Worm (Caenorhabditis elegans): ENCODE data around the gene pfn-2.

Gene pfn-2

DNA sequence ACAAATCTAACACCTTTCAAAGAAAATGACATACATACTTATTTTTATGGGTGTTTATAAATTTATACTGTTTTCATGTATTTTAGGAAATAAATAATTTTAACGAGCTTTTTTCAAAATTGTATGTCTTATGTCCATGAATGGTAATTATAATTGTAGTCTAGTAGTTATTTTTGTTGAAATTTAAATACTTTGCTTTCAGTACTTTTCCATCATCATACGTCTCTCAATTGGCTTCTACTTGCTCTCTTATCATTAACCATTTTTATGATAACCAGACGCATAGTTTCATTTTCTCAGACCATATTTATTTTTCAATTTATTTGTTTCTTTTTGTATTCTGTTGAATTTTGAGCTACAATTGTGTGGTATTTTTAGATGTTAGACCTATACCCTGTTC is 11.6 kb upstream of the pfn-2 start, which contains the start of gene F35C8.5:
F35C8.5 (plus strand) TSS at position 377 of the 400 bp plus-strand sequence.
- TF ChIP-seq pbrm-1 (GFP tag; IDR thresholded peaks at IDR 0.05): no peak
- peak; percentile 58 for TF ChIP-seq nhr-80 (tag; optimal IDR thresholded peaks at IDR 0.05)

DNA sequence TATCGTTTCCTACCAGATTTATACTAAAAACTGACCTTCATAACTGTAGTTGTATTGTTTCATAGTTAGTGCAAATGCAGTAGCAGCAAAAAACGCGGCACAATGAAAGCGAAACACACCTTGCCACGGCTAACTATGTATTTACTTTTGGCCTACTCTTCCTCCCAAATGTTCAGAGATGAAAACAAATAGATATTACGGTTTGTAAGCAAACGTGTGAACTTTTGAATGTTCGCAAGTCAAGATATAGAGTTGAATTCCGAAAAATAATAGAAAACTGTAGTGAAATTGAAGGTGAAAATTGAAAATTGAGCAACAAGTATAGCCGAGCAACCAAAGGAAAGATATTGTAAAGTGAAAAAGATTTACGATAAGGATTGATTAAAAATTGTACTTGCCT is 10.3 kb upstream of the pfn-2 start, which contains the start of gene chtl-1:
chtl-1 (minus strand) TSS at position 101 of the 400 bp plus-strand sequence.
- TF ChIP-seq sdz-38 (tag; optimal IDR thresholded peaks at IDR 0.05) (no peak), let-526 (GFP tag; IDR thresholded peaks at IDR 0.05) (no peak), Y56A3A.18 (GFP tag; IDR thresholded peaks at IDR 0.05) (no peak), dox-1 (GFP tag; IDR thresholded peaks at IDR 0.05) (no peak)

DNA sequence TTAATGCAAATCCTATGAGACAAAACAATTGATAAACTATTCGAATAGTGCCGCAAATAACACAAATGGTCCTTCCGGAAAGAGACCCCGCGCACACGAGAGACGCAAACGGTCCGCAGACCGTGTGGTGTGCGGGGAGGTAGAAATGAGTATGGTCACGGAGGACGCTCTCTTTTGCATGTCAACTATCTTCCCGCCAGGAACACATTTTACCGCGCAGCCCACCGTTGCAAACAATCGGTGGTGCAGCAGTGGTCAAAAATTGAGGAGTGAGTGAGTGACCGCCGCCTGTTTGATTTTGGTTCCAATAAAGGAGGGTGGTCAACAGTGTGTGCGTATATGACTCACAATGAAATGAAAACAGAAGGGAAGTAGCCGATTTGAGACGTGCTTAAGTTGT is 6.8 kb upstream of the pfn-2 start:
- TF ChIP-seq nfyb-1 (GFP tag; IDR thresholded peaks at IDR 0.05) (no peak), dox-1 (GFP tag; IDR thresholded peaks at IDR 0.05) (0 out of 2 replicates have a peak, but pooled peaks have one; percentile 27), madf-6 (GFP tag; IDR thresholded peaks at IDR 0.05) (peak; percentile 76), F55B11.4 (tag; optimal IDR thresholded peaks at IDR 0.05; ENCODE audit: borderline replicate concordance, insufficient read depth) (no peak), F52B5.7 (tag; optimal IDR thresholded peaks at IDR 0.05) (no peak), ztf-25 (GFP tag; IDR thresholded peaks at IDR 0.05) (0 out of 2 replicates have a peak, but pooled peaks have one; percentile 29), hmg-1.2 (GFP tag; IDR thresholded peaks at IDR 0.05) (peak; percentile 52; the same call in 1 of the 2 replicates), mcd-1 (GFP tag; IDR thresholded peaks at IDR 0.05) (no peak), efl-1 (GFP tag; optimal IDR thresholded peaks at IDR 0.05) (peak; percentile 74), egl-44 (GFP tag; IDR thresholded peaks at IDR 0.05) (no peak), mxl-1 (tag; optimal IDR thresholded peaks at IDR 0.05) (no peak), lsl-1 (GFP tag; optimal IDR thresholded peaks at IDR 0.05) (no peak), C06A6.2 (GFP tag; conservative IDR thresholded peaks at IDR 0.05) (no peak), madf-8 (GFP tag; conservative IDR thresholded peaks at IDR 0.05) (peak; percentile 15; the same call in 1 of the 2 replicates), xnd-1 (tag; optimal IDR thresholded peaks at IDR 0.05) (no peak), zfh-2 (GFP tag; conservative IDR thresholded peaks at IDR 0.05) (0 out of 2 replicates have a peak, but pooled peaks have one; percentile 36), die-1 (tag; optimal IDR thresholded peaks at IDR 0.05) (no peak), dpl-1 (GFP tag; optimal IDR thresholded peaks at IDR 0.05) (peak; percentile 18), lsy-27 (tag; optimal IDR thresholded peaks at IDR 0.05; ENCODE audit: borderline replicate concordance, insufficient read depth) (no peak)

DNA sequence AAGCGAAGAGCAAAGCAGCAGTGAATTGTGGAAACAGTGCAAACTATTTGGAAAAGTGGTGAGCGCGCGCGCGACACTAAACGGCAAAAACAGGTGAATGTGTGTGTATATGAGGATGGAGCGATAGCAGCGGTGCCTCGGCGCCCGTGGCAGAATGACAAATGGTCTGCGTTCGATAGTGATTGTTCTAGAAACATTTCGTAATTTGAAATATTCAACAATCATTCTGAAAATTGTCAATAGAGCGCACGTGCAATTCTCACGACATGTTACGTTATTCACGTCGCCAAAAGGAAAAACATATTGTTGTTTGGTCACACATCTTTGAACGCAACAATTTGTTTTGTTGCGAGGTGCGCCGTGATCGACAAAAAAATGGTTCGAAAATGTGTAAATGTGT is 1.4 kb upstream of the pfn-2 start:
- no peak for TF ChIP-seq C17E4.6 (GFP tag; IDR thresholded peaks at IDR 0.05)
- TF ChIP-seq bed-1 (GFP tag; IDR thresholded peaks at IDR 0.05): no peak
- TF ChIP-seq D2030.7 (GFP tag; IDR thresholded peaks at IDR 0.05): no peak
- no peak for TF ChIP-seq K12H6.12 (tag; optimal IDR thresholded peaks at IDR 0.05)
- TF ChIP-seq nhr-27 (tag; optimal IDR thresholded peaks at IDR 0.05): no peak
- no peak for TF ChIP-seq ceh-91 (GFP tag; IDR thresholded peaks at IDR 0.05)
- TF ChIP-seq mcd-1 (GFP tag; IDR thresholded peaks at IDR 0.05): no peak
- no peak for TF ChIP-seq madf-6 (GFP tag; IDR thresholded peaks at IDR 0.05)
- no peak for TF ChIP-seq F37B4.10 (GFP tag; IDR thresholded peaks at IDR 0.05)
- TF ChIP-seq lsl-1 (GFP tag; optimal IDR thresholded peaks at IDR 0.05): no peak
- TF ChIP-seq B0336.3 (GFP tag; IDR thresholded peaks at IDR 0.05): peak; percentile 60
- TF ChIP-seq let-526 (GFP tag; IDR thresholded peaks at IDR 0.05): no peak
- TF ChIP-seq F55B11.4 (tag; optimal IDR thresholded peaks at IDR 0.05; ENCODE audit: borderline replicate concordance, insufficient read depth): no peak
- no peak for TF ChIP-seq dox-1 (GFP tag; IDR thresholded peaks at IDR 0.05)
- TF ChIP-seq pbrm-1 (GFP tag; IDR thresholded peaks at IDR 0.05): no peak
- TF ChIP-seq egl-18 (GFP tag; IDR thresholded peaks at IDR 0.05): no peak
- peak; percentile 61 for TF ChIP-seq nhr-80 (tag; optimal IDR thresholded peaks at IDR 0.05)
- TF ChIP-seq B0019.2 (GFP tag; conservative IDR thresholded peaks at IDR 0.05): no peak
- peak; percentile 15 for TF ChIP-seq attf-5 (GFP tag; optimal IDR thresholded peaks at IDR 0.05)
- no peak for TF ChIP-seq unc-62 (GFP tag; optimal IDR thresholded peaks at IDR 0.05)
- TF ChIP-seq mel-28 (tag; optimal IDR thresholded peaks at IDR 0.05; ENCODE audit: borderline replicate concordance): no peak
- no peak for TF ChIP-seq ceh-58 (GFP tag; IDR thresholded peaks at IDR 0.05)
- TF ChIP-seq aptf-3 (GFP tag; IDR thresholded peaks at IDR 0.05): no peak
- TF ChIP-seq lir-1 (GFP tag; conservative IDR thresholded peaks at IDR 0.05): no peak
- no peak for TF ChIP-seq hlh-26 (GFP tag; conservative IDR thresholded peaks at IDR 0.05)
- no peak for TF ChIP-seq Y53G8AR.9 (GFP tag; conservative IDR thresholded peaks at IDR 0.05)
- no peak for TF ChIP-seq zim-3 (tag; optimal IDR thresholded peaks at IDR 0.05)
- TF ChIP-seq rcor-1 (GFP tag; IDR thresholded peaks at IDR 0.05): no peak

Measured in whole organism, young adult.